Worm (Caenorhabditis elegans) whole organism, young adult: Measurements from ENCODE around the gene col-109.

Experiments
- B0035.1 ChIP-seq: sonication (generic microtip); optimal IDR thresholded peaks from 2 replicates; lab custom pipeline; 2016; ENCODE audit warnings: missing genetic modification characterization, mild to moderate bottlenecking, missing compliant biosample characterization, missing genotype, missing genetic modification reagents
- B0261.1 ChIP-seq: sonication (generic microtip); optimal IDR thresholded peaks from 2 replicates; lab custom pipeline; 2016; ENCODE audit warnings: mild to moderate bottlenecking, missing genetic modification characterization, moderate library complexity, missing compliant biosample characterization
- F10E7.11 ChIP-seq: sonication (generic microtip); optimal IDR thresholded peaks from 2 replicates; lab custom pipeline; 2017; ENCODE audit warnings: mild to moderate bottlenecking, missing genetic modification characterization, moderate library complexity, missing compliant biosample characterization
- F23B12.7 ChIP-seq: sonication (generic microtip); optimal IDR thresholded peaks from 2 replicates; lab custom pipeline; 2017; ENCODE audit warnings: missing genetic modification characterization, mild to moderate bottlenecking, missing compliant biosample characterization, antibody characterized with exemption, moderate library complexity; ENCODE audit not compliant: insufficient read depth
- F33H1.4 ChIP-seq: fragments of 200-800 bp; sonication (Bioruptor generic); IDR thresholded peaks from 2 replicates; pipeline ENCODE4 v1.3.6; 2022; ENCODE audit warnings: missing genetic modification reagents, missing genetic modification characterization, missing compliant biosample characterization
- F39B2.1 ChIP-seq: fragments of 200-800 bp; sonication (Bioruptor generic); IDR thresholded peaks from 2 replicates; pipeline ENCODE4 v1.3.6; 2022; ENCODE audit warnings: missing genetic modification reagents, missing genetic modification characterization, missing compliant biosample characterization
- F49E8.2 ChIP-seq: sonication (generic microtip); optimal IDR thresholded peaks from 3 replicates; lab custom pipeline; 2017; ENCODE audit warnings: missing genetic modification characterization, mild to moderate bottlenecking, missing compliant biosample characterization, antibody characterized with exemption, moderate library complexity; ENCODE audit not compliant: insufficient read depth
- F57C9.4 ChIP-seq: sonication (generic microtip); optimal IDR thresholded peaks from 2 replicates; lab custom pipeline; 2017; ENCODE audit warnings: mild to moderate bottlenecking, missing genetic modification characterization, missing compliant biosample characterization
- K11D2.4 ChIP-seq: fragments of 200-800 bp; sonication (Bioruptor generic); IDR thresholded peaks from 2 replicates; pipeline ENCODE4 v1.3.6; 2022; ENCODE audit warnings: missing genetic modification reagents, missing genetic modification characterization, missing compliant biosample characterization
- T07F8.4 ChIP-seq: sonication (generic microtip); optimal IDR thresholded peaks from 2 replicates; lab custom pipeline; 2016; ENCODE audit warnings: mild to moderate bottlenecking, missing genetic modification characterization, moderate library complexity, missing compliant biosample characterization
- Y53F4B.3 ChIP-seq: fragments of 200-800 bp; sonication (Bioruptor generic); IDR thresholded peaks from 2 replicates; pipeline ENCODE4 v1.3.6; 2022; ENCODE audit warnings: missing genetic modification reagents, missing genetic modification characterization, missing compliant biosample characterization
- Y53G8AR.9 ChIP-seq: fragments of 200-800 bp; sonication (Bioruptor generic); conservative IDR thresholded peaks from 2 replicates; pipeline ENCODE4 v1.3.6; 2022; ENCODE audit warnings: missing genetic modification reagents, missing genetic modification characterization, missing compliant biosample characterization
- Y67H2A.10 ChIP-seq: fragments of 200-800 bp; sonication (Bioruptor generic); conservative IDR thresholded peaks from 2 replicates; pipeline ENCODE4 v1.3.6; 2022; ENCODE audit warnings: missing genetic modification reagents, missing genetic modification characterization, missing compliant biosample characterization
- ama-1 ChIP-seq, 3 experiments: fragments of 150-350 bp in 1 of 3; sonication (generic microtip) in 2 of 3; optimal IDR thresholded peaks; 2 replicates each; lab custom pipeline; 2014 to 2018; ENCODE audit warnings: missing biosample characterization in 2 of 3, missing genetic modification characterization in 2 of 3, missing genetic modification reagents in 2 of 3
- aptf-2 ChIP-seq: fragments of 200-800 bp; sonication (Bioruptor generic); conservative IDR thresholded peaks from 2 replicates; pipeline ENCODE4 v1.3.6; 2022; ENCODE audit warnings: missing genetic modification reagents, missing genetic modification characterization, missing compliant biosample characterization
- aptf-3 ChIP-seq: fragments of 200-800 bp; sonication (Bioruptor generic); IDR thresholded peaks from 2 replicates; pipeline ENCODE4 v1.3.6; 2022; ENCODE audit warnings: missing genetic modification characterization, missing compliant biosample characterization
- attf-6 ChIP-seq: fragments of 200-800 bp; sonication (Bioruptor generic); IDR thresholded peaks from 2 replicates; pipeline ENCODE4 v1.3.6; 2022; ENCODE audit warnings: missing genetic modification reagents, missing genetic modification characterization, missing compliant biosample characterization
- bed-1 ChIP-seq: fragments of 200-800 bp; sonication (Bioruptor generic); IDR thresholded peaks from 2 replicates; pipeline ENCODE4 v1.3.6; 2022; ENCODE audit warnings: missing genetic modification reagents, missing genetic modification characterization, missing compliant biosample characterization
- dox-1 ChIP-seq: fragments of 200-800 bp; sonication (Bioruptor generic); IDR thresholded peaks from 2 replicates; pipeline ENCODE4 v1.3.6; 2022; ENCODE audit warnings: missing genetic modification reagents, missing genetic modification characterization, missing compliant biosample characterization
- dpl-1 ChIP-seq: fragments of 150-350 bp; optimal IDR thresholded peaks from 2 replicates; lab custom pipeline; 2014; ENCODE audit warnings: missing biosample characterization, missing genetic modification reagents, missing genetic modification characterization
- egrh-3 ChIP-seq: fragments of 200-800 bp; sonication (Bioruptor generic); IDR thresholded peaks from 2 replicates; pipeline ENCODE4 v1.3.6; 2022; ENCODE audit warnings: missing genetic modification reagents, missing genetic modification characterization, missing compliant biosample characterization
- ekl-4 ChIP-seq: fragments of 200-800 bp; sonication (Bioruptor generic); IDR thresholded peaks from 2 replicates; pipeline ENCODE4 v1.3.6; 2022; ENCODE audit warnings: missing genetic modification reagents, missing genetic modification characterization, missing compliant biosample characterization
- him-1 ChIP-seq: sonication (generic microtip); optimal IDR thresholded peaks from 2 replicates; lab custom pipeline; 2016; ENCODE audit warnings: missing genotype, missing genetic modification reagents, missing genetic modification characterization, missing compliant biosample characterization
- hlh-12 ChIP-seq: sonication (generic microtip); optimal IDR thresholded peaks from 2 replicates; lab custom pipeline; 2016; ENCODE audit warnings: missing genetic modification characterization, missing compliant biosample characterization
- hmg-20 ChIP-seq: fragments of 200-800 bp; sonication (Bioruptor generic); IDR thresholded peaks from 2 replicates; pipeline ENCODE4 v1.3.6; 2022; ENCODE audit warnings: missing genetic modification reagents, missing genetic modification characterization, missing compliant biosample characterization
- hrde-1 ChIP-seq: sonication (generic microtip); optimal IDR thresholded peaks from 2 replicates; lab custom pipeline; 2016; ENCODE audit warnings: missing genetic modification characterization, mild to moderate bottlenecking, missing compliant biosample characterization, moderate library complexity, missing genotype, missing genetic modification reagents, borderline replicate concordance
- hsf-1 ChIP-seq: fragments of 200-800 bp; sonication (Bioruptor generic); IDR thresholded peaks from 2 replicates; pipeline ENCODE4 v1.3.6; 2022; ENCODE audit warnings: missing genetic modification reagents, missing genetic modification characterization, missing compliant biosample characterization
- lag-1 ChIP-seq: fragments of 200-800 bp; sonication (Bioruptor generic); IDR thresholded peaks from 2 replicates; pipeline ENCODE4 v1.3.6; 2022; ENCODE audit warnings: missing genetic modification reagents, missing genetic modification characterization, missing compliant biosample characterization
- let-526 ChIP-seq: fragments of 200-800 bp; sonication (Bioruptor generic); IDR thresholded peaks from 2 replicates; pipeline ENCODE4 v1.3.6; 2022; ENCODE audit warnings: missing genetic modification reagents, missing genetic modification characterization, missing compliant biosample characterization
- lin-54 ChIP-seq: fragments of 200-800 bp; sonication (Bioruptor generic); optimal IDR thresholded peaks from 2 replicates; lab custom pipeline; 2018; ENCODE audit warnings: mild to moderate bottlenecking, missing genetic modification characterization, missing compliant biosample characterization
- madf-10 ChIP-seq: sonication (generic microtip); optimal IDR thresholded peaks from 2 replicates; lab custom pipeline; 2016; ENCODE audit warnings: mild to moderate bottlenecking, missing genetic modification characterization, missing compliant biosample characterization
- madf-3 ChIP-seq: fragments of 200-800 bp; sonication (Bioruptor generic); IDR thresholded peaks from 2 replicates; pipeline ENCODE4 v1.3.6; 2022; ENCODE audit warnings: missing genetic modification reagents, missing genetic modification characterization, missing compliant biosample characterization
- madf-6 ChIP-seq: fragments of 200-800 bp; sonication (Bioruptor generic); IDR thresholded peaks from 2 replicates; pipeline ENCODE4 v1.3.6; 2022; ENCODE audit warnings: missing genetic modification reagents, missing genetic modification characterization, missing compliant biosample characterization
- mel-28 ChIP-seq: sonication (generic microtip); optimal IDR thresholded peaks from 2 replicates; lab custom pipeline; 2016; ENCODE audit warnings: borderline replicate concordance, mild to moderate bottlenecking, missing genetic modification characterization, missing compliant biosample characterization
- nhr-179 ChIP-seq: sonication (generic microtip); optimal IDR thresholded peaks from 2 replicates; lab custom pipeline; 2016; ENCODE audit warnings: mild to moderate bottlenecking, missing genetic modification characterization, missing compliant biosample characterization
- nhr-80 ChIP-seq: sonication (generic microtip); optimal IDR thresholded peaks from 2 replicates; lab custom pipeline; 2016; ENCODE audit warnings: missing genetic modification characterization, missing compliant biosample characterization
- pha-4 ChIP-seq: fragments of 150-350 bp; sonication (generic microtip); optimal IDR thresholded peaks from 2 replicates; lab custom pipeline; 2014; ENCODE audit warnings: missing biosample characterization, missing genetic modification reagents, missing genetic modification characterization
- rec-8 ChIP-seq, 2 experiments: sonication (generic microtip); optimal IDR thresholded peaks; 2 replicates each; lab custom pipeline; 2016; ENCODE audit warnings: mild to moderate bottlenecking in 2 of 2, missing genetic modification characterization in 2 of 2, missing genetic modification reagents in 2 of 2, missing genotype in 2 of 2, missing biosample characterization in 1 of 2, missing compliant biosample characterization in 1 of 2, moderate library complexity in 1 of 2
- rpc-1 ChIP-seq, 2 experiments: fragments of 150-350 bp in 1 of 2; sonication (generic microtip) in 1 of 2; optimal IDR thresholded peaks; 2 replicates each; lab custom pipeline; 2014 to 2018; ENCODE audit warnings: missing biosample characterization in 1 of 2, missing genetic modification characterization in 1 of 2, missing genetic modification reagents in 1 of 2, missing genotype in 1 of 2
- sdz-38 ChIP-seq: sonication (generic microtip); optimal IDR thresholded peaks from 2 replicates; lab custom pipeline; 2016; ENCODE audit warnings: missing genotype, missing genetic modification characterization, missing compliant biosample characterization
- sea-2 ChIP-seq: fragments of 200-800 bp; sonication (Bioruptor generic); IDR thresholded peaks from 2 replicates; pipeline ENCODE4 v1.3.6; 2022; ENCODE audit warnings: missing genetic modification characterization, missing compliant biosample characterization
- tlf-1 ChIP-seq: fragments of 200-800 bp; sonication (Bioruptor generic); optimal IDR thresholded peaks from 2 replicates; lab custom pipeline; 2018; ENCODE audit warnings: mild to moderate bottlenecking, missing genetic modification characterization, missing compliant biosample characterization
- zim-3 ChIP-seq: sonication (generic microtip); optimal IDR thresholded peaks from 2 replicates; lab custom pipeline; 2017; ENCODE audit warnings: mild to moderate bottlenecking, missing genetic modification characterization, moderate library complexity, missing compliant biosample characterization
- ztf-18 ChIP-seq: sonication (generic microtip); optimal IDR thresholded peaks from 2 replicates; lab custom pipeline; 2016; ENCODE audit warnings: missing genotype, mild to moderate bottlenecking, missing genetic modification characterization, missing compliant biosample characterization
- ztf-22 ChIP-seq: fragments of 200-800 bp; sonication (Bioruptor generic); optimal IDR thresholded peaks from 2 replicates; lab custom pipeline; 2018; ENCODE audit warnings: mild to moderate bottlenecking, missing genetic modification characterization, moderate library complexity, missing compliant biosample characterization
- ztf-26 ChIP-seq: sonication (generic microtip); optimal IDR thresholded peaks from 2 replicates; lab custom pipeline; 2017; ENCODE audit warnings: missing genetic modification characterization, missing compliant biosample characterization
- ztf-28 ChIP-seq: fragments of 200-800 bp; sonication (Bioruptor generic); IDR thresholded peaks from 2 replicates; pipeline ENCODE4 v1.3.6; 2022; ENCODE audit warnings: missing genetic modification reagents, missing genetic modification characterization, missing compliant biosample characterization
- ztf-3 ChIP-seq: fragments of 200-800 bp; sonication (Bioruptor generic); optimal IDR thresholded peaks from 2 replicates; lab custom pipeline; 2018; ENCODE audit warnings: mild to moderate bottlenecking, missing genetic modification characterization, missing compliant biosample characterization
- ztf-6 ChIP-seq: fragments of 200-800 bp; sonication (Bioruptor generic); IDR thresholded peaks from 2 replicates; pipeline ENCODE4 v1.3.6; 2022; ENCODE audit warnings: missing genetic modification reagents, missing genetic modification characterization, missing compliant biosample characterization

col-109 gene

DNA sequence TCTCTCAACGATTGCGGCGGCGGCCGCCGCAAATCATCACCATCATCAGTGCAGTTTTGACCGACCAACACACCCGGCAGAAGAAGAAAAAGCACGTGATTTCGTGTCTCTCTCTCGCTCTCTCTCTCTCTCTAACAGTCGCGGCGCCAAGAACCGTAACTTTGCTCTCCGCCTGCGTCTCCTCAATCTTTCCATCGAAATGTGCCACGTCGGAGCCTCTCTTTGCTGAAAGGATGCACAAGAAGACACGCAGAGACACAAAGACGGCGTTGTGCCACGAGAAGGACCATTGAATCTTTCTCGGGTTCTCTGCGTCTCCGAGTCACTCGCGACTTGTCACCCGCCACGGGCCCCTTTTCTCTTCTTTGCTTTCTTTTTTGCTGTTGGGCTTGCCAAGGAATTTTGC lies 37.8 kb upstream of the col-109 start (continued):
- TF ChIP-seq nhr-179 (tag; lab: Kevin White, UChicago) (no peak), let-526 (GFP tag; lab: Robert Waterston, UW) (no peak), F49E8.2 (tag; lab: Kevin White, UChicago) (no peak), aptf-3 (GFP tag; lab: Robert Waterston, UW) (no peak), K11D2.4 (GFP tag; lab: Robert Waterston, UW) (no peak; the same call in 1 of the 2 replicates), Y67H2A.10 (no peak), hlh-12 (tag; lab: Kevin White, UChicago) (no peak), hmg-20 (GFP tag; lab: Robert Waterston, UW) (no peak), Y53G8AR.9 (0 out of 2 replicates have a peak, but pooled peaks have one; percentile 39), hrde-1 (tag; lab: Kevin White, UChicago) (no peak), F33H1.4 (GFP tag; lab: Robert Waterston, UW) (no peak), ztf-3 (GFP tag; lab: Kevin White, UChicago) (no peak), egrh-3 (GFP tag; lab: Robert Waterston, UW) (peak; percentile 39), Y53F4B.3 (GFP tag; lab: Robert Waterston, UW) (no peak), pha-4 (tag; lab: Kevin White, UChicago) (no peak), tlf-1 (GFP tag; lab: Kevin White, UChicago) (no peak), lin-54 (GFP tag; lab: Kevin White, UChicago) (no peak), bed-1 (GFP tag; lab: Robert Waterston, UW) (no peak), hsf-1 (no peak), sea-2 (GFP tag; lab: Robert Waterston, UW) (no peak), ekl-4 (no peak), ztf-18 (peak; percentile 33), madf-6 (GFP tag; lab: Robert Waterston, UW) (no peak), dpl-1 (no peak), madf-10 (peak; percentile 92), ama-1 (optimal IDR thresholded peaks at IDR 0.05; lab: Kevin White, UChicago) (no peak), ama-1 (GFP tag; optimal IDR thresholded peaks at IDR 0.05; lab: Kevin White, UChicago) (no peak), F57C9.4 (tag; lab: Kevin White, UChicago) (no peak), ztf-22 (GFP tag; lab: Kevin White, UChicago) (no peak), ztf-28 (no peak), lag-1 (GFP tag; lab: Robert Waterston, UW) (no peak), F10E7.11 (no peak), nhr-80 (tag; lab: Kevin White, UChicago) (peak; percentile 90), madf-3 (GFP tag; lab: Robert Waterston, UW) (no peak), aptf-2 (GFP tag; lab: Robert Waterston, UW) (no peak), F23B12.7 (no peak), zim-3 (tag; lab: Kevin White, UChicago) (no peak), B0035.1 (tag; lab: Kevin White, UChicago) (no peak), dox-1 (GFP tag; lab: Robert Waterston, UW) (peak; percentile 74), rpc-1 (optimal IDR thresholded peaks at IDR 0.05; lab: Kevin White, UChicago) (no peak), rpc-1 (tag; optimal IDR thresholded peaks at IDR 0.05; lab: Kevin White, UChicago) (no peak), mel-28 (tag; lab: Kevin White, UChicago) (no peak), B0261.1 (tag; lab: Kevin White, UChicago) (no peak), sdz-38 (tag; lab: Kevin White, UChicago) (no peak), ztf-26 (tag; lab: Kevin White, UChicago) (peak; percentile 7), rec-8 (tag; optimal IDR thresholded peaks at IDR 0.05; lab: Kevin White, UChicago) (no peak), ztf-6 (no peak), attf-6 (GFP tag; lab: Robert Waterston, UW) (no peak), him-1 (tag; lab: Kevin White, UChicago) (no peak), F39B2.1 (no peak), T07F8.4 (tag; lab: Kevin White, UChicago) (no peak)
